Fruit fly (Drosophila melanogaster) whole organism, larva: ENCODE measurements around the gene CG9547.

Experiments used
- noc ChIP-seq: fragments of 200-800 bp; sonication (Bioruptor generic); optimal IDR thresholded peaks from 3 replicates; lab custom pipeline; 2019; ENCODE audit warnings: missing biosample characterization, mild to moderate bottlenecking, missing genetic modification characterization, moderate library complexity

CG9547 gene

DNA sequence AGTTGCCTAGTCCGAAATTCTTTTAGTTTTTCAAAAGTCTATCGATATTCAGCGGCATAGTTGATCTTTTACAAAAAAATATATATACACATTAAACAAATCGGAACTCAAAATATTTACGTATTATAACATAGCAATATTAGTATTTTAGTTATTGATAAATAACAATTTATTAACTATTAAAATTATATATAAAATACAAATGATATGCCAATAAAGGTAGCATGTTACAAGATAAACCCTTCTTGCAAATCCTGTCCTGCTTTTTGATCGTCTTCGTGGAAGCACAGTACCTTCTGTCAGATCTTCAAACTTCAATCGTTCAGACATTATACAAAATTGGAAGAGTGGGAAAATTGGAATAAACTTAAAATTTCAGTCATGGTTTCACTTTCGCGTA lies 2.4 kb upstream of the CG9547 start, which contains the start of gene CG9550:
Gene CG9550 (plus strand): TSS at position 301 of the 400 bp plus-strand sequence.
- TF ChIP-seq noc (tag; lab: Kevin White, UChicago) = no peak

DNA sequence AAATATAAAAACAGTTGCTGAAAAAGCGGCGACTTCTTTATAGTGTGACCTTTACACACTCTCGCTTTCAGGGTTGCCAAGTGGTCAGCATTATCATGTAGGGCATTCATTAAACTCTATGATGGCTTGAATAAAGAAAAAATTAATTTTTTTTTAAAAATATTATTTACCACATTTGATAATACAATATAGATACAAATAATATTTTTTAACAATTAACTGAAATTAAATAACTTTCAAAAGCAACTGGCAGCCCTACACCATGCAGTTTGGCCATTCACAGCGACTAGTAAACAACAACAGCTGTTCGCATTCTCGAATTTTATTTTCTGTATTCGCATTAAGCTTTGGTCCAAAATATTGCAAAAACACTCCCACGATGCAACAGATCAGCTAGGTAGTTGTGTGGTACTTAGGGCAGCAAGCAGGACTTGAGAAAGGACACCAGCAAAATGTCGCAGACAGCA lies 3.5 kb downstream of the CG9547 start, which contains the start of the genes Phf5a and CG31638:
Gene Phf5a (minus strand): TSS at position 61 of the 467 bp plus-strand sequence.
Gene CG31638 (plus strand): TSS at position 279 of the 467 bp plus-strand sequence.
- peak; percentile 89 for TF ChIP-seq noc (tag; lab: Kevin White, UChicago)

DNA sequence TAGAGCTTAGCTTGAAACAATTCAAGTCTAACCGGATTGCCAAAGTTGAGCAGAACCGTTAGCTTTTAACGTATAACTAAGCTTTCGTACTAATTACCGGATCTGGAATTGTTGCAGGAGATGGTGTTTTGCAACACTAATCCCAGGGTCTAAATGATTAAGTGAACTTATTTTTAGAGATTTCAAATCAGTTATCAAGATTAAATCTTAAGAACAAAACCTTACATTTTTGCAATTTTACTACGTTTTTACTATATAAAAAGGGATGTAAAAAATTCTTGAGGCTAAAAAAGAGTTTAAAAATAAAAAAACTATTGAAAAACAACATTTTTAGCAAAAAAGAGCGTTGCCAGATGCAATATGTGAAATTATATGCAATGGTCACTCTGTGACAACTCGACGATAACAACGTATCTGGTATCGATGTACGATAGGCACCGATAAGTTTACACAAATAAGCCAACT lies 5.6 kb downstream of the CG9547 start, which contains the start of the genes KFase and epsilonCOP:
Gene KFase (minus strand): TSS at position 81 of the 465 bp plus-strand sequence.
Gene epsilonCOP (plus strand): TSS at position 415 of the 465 bp plus-strand sequence.
- TF ChIP-seq noc (tag; lab: Kevin White, UChicago) = peak; percentile 34

DNA sequence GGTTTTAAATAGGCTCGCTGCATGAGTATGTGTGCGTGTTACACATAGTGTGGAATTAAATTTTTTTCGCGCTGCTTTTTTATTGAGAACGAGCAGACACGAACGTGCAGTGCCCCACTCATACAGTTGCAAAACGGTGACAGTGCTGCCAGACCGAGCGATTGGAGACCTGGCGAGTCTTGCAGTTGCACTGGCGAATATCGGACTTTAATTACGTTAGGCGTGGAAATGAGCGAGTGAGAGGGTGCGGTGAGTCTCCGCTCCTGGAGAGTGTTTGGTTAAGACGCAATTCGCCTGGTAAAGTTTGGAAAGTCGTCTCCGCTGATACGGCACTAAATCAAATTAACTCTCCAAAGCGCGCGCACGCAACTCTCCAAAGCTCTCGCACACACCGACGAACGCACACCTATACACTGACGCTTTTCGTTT lies 13.0 kb downstream of the CG9547 start:
- TF ChIP-seq noc (tag; lab: Kevin White, UChicago) = no peak

DNA sequence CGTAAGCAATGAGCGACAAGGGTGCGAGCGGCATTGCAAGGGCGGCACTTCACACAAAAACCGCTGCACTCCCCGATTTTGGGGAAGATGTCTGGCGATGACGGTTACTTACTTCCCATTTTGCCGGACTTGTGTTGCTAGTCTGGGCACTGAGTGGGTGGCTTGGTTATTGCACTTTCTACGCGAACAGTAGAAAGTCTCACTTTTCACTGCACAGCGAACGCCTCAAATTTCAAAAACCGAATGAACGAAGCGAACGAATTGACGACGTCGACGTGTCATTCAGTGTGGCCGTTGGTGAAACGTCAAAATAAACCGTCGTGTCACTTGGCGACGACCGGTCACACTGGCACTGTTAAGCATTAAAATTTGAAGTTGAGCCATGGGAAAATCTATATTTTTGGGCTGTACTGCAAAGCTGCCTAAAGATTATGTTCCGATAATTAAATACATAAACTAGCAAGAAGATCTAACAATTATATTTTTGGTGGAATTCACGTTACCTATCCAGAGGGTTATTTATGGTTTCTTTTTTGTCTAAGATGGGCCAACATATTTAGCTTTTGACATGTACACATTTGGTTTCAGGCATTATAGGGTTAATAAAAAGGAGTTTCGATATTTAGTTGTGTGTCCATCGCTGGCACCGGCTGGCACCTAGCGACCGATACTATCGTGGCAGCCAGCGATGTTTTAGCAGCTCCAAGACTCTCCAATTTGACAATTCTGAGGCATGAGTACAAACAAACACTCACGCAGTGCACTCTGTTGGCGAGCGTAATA lies 13.9 kb downstream of the CG9547 start, which contains the start of the genes Sec61alpha and Daxx:
Gene Sec61alpha (minus strand): TSS at position 364 of the 783 bp plus-strand sequence.
Gene Daxx (plus strand): TSS at position 718 of the 783 bp plus-strand sequence.
- TF ChIP-seq noc (tag; lab: Kevin White, UChicago) = peak; percentile 50

DNA sequence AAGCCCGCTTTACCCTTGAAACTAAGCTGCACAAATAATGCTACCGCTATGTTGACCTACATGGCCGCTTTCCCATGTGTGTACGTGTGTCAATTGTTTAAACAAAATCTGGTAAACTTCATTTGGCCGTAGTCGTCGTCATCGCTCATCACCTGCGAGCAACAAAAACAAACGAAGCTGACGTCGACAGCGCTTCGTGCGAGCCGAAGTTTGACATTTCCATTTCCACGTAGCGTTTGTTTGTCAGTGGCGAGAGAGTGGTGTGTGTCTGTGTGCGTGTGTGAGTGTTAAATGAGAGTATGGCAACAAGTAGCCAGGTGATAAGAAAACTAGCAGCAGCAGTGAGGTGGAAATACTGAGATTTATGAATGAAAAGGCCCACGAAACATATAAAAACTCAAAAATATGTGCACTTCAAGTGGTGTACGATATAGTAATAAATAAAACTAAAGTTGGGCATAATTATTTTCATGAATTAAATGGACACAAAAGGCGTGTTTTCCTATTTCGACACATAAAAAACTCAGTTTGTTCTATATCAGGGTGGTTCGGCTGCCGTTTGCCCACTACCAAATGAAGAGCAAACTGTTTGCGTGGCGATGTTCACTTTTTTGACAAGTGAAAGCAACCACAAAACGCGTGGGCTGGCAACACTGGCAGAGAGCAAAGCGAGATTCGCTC lies 15.0 kb downstream of the CG9547 start:
- peak; percentile 52 for TF ChIP-seq noc (tag; lab: Kevin White, UChicago)

DNA sequence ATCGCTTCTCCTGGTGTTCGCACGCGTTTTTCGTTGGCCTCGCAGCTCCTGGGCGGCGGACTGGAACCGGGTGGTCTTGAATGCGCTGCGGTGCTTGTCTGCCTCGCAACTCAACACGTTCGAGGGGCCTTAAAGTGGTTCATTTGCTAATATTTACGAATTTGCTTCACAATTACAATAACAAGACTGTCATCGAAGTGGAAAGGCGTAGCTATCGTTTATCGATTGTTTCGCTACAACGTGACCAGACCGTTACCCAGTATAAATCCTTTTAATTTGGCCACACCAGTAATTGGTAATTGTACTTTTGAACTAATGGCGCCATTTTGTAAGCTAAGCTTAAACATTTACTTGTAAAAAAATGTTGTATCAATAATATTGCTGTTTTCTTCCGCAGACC lies 17.6 kb downstream of the CG9547 start, which contains the start of gene CG9536:
Gene CG9536 (minus strand): TSS at position 223 of the 400 bp plus-strand sequence.
- no peak for TF ChIP-seq noc (tag; lab: Kevin White, UChicago)

DNA sequence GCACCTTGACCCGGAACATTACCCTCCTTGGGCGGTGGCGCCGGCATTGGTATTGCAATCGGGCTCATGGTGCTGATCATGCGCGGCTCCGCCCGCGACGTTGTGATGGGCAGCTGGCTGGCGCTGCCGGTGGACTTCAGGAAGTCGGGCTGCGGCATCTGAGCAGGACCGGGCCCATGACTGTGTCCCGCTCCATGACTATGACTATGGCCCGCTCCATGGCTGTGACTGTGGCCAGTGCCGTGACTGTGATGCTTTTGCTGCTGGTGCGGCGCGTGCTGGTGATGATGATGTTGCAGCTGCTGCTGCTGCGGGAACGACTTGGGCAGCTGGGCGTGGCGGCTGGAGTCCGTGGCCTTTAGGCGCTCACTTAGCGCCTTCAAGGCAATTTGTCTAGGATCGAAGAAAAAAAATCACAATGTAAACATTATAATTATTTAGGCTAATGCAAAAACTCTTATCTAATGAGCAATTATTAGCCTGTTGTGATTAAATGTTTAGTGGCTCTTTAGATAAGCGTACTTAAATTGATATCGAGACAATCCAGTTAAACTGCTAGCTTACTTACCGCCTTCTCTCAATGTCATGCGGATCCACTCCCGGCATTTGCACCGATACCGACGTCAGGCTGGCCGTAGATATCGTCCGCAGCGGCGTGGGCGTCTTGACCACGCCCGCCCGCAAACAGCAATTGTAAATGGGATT lies 19.3 kb downstream of the CG9547 start:
- peak; percentile 9 for TF ChIP-seq noc (tag; lab: Kevin White, UChicago)

DNA sequence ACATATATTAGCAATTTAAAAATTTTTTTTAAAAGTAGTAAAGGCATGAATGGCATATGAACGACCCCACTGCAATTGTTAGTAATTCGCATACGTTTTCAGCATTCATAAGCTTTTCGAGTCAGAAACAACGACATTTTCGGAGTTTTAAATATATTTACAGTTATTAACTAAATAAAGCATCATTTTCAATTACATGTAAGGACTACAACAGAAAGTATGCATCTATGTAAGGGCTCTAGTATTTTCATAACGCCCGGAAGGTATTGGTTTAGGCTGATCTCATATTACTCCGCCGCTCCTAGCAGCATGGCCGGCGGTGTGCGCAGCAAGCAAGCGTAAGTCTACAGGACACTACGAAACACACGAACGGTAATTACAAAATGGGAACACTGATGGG lies 20.0 kb downstream of the CG9547 start:
- TF ChIP-seq noc (tag; lab: Kevin White, UChicago) = no peak

DNA sequence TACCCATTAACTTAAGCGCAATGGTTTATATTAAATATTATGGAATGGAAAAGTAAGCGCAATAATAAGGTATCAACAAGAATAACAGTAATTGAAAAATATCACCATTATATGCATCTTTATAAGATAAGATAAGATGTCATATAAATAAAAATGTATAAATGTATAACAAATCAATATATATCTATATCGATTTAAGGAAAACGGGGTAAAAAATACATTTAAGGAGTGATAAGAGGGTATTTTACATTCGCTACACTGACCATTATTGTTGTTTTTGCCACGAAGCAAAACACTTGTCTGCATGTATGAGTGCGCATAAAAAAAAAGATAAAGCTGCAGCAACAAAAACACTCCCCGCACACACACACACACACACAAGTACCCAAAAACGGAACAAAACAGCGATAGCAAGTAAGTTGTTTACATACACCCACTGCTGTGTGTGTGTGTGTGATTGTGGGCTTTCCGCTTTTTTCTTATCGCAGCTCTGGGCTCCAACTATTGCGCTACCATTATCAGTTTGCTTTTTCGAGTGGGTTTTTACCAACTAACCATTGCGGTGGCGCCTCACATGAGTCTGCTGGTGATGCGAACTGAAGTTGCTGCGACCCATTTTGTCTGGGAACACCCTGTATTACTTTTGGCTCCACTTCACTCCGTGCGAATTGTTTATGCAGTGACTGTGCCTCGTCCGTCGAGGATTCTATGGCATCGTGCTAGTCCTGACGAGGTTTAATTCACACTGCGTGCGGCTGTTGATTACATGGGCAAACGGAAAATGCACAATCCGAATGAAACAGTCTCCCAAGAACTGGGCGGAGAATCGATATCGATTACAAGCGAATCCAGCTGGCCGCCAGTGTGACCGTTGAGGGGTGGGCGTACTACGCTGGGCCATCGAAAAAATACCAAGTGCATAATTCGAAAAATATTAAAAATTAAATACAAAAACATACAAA lies 21.0 kb downstream of the CG9547 start, which contains the start of gene mmy:
Gene mmy (minus strand): TSS at position 829 of the 962 bp plus-strand sequence.
- TF ChIP-seq noc (tag; lab: Kevin White, UChicago) = peak; percentile 73

DNA sequence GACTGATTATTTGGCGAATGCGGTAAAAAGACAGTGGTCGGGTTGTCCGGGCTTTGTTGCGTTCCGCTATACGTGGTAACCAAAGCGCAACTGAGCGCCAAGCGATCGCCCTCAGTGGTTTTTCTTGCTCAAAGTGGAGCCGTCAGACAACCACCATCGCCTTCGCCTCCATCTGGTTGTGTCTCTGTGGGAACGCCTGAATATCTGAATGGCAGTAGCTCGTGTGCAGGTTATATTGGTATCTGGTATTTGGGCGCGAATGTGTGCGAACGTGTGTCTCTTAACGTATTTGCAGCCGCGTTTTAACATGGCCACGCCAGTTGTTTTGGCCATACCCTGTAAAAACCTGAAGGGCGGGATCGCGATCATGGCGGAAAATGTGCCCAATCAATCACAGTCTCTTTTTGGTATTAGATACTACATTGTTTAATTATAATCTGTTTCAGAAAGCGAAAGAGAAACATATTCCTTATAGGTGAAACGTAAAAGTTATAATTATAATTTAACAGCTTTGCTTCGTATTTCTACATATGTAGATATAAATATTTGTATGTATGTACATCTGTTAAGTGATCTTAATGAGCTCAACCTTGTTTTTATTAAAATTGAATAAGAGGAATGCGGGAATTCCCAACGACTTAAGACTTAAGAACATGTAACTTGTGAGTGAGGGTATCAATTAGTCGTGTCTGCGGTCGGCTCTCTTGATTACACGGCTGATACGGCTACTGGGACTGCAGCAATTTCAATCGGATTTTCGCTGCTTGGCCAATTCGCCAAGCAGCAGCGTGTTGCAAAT lies 22.2 kb downstream of the CG9547 start:
- TF ChIP-seq noc (tag; lab: Kevin White, UChicago) = peak; percentile 60

DNA sequence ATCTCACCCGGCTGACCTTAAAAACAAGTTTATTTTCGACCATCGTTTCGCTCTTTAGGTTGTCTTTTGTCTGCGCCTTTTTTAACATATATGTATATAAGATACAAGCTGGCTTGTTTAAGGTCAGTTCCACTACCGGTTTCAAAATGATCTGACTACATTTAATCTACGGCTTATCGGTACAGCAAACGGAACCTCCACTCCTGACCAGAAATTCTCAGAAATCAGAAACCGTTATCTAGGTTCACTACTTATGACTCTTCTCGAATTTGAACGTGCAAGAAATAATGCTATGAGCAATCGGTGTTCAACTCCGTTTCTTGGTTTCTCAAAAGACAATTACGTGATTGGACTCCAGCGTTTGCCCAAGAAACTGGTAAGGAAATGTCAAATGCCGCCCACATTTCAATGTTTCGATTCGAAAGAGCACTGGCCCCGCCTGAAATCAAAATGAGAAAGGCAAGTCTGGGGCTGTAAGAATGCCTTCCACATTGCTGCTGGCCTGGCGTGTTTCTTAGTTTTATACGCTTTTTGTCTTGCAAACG lies 24.2 kb downstream of the CG9547 start:
- TF ChIP-seq noc (tag; lab: Kevin White, UChicago) = no peak

DNA sequence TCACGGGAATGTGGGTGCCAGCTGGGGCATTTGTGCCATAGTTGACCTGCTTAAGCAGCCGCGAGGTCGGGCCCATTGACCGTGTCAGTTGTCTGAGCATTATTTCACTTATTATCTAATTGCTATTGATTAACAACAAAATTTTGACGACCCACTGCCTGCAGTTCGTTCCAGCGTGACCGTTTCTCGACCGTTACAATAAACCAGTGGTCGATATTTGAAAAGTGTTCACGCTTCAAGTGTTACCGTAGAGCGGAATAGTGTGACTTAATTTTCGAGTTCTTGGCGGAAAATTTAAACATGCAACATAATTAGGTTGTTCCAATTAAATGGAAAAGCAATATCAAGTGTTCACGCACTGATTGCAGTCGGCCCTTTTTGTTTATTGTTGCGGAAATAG lies 26.8 kb downstream of the CG9547 start, which contains the start of gene HemK1:
Gene HemK1 (minus strand): TSS at position 190 of the 400 bp plus-strand sequence.
- no peak for TF ChIP-seq noc (tag; lab: Kevin White, UChicago)
